Worm (Caenorhabditis elegans): ENCODE data around the gene gck-1.

DNA sequence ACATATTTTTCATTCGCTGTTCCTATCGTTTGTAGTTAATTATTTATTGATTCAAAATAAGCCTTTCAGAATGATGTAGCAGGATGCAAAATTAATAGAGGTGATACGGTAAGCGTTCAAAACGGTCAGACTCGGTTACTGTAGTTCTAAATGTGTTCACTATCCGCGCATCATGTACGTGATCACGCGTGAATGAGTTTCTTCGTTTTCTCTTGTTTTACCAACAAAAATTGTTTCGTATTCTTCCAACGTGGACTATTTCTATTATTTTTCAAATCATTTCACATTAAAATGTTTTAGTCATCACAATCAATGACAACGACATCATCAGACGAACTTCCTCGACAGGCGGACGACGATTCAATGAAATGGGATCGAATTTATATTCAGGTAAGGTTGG, at the start of gene gck-1:
- no peak for TF ChIP-seq ZK546.5 (tag; optimal IDR thresholded peaks at IDR 0.05)
- TF ChIP-seq skn-1 (tag; optimal IDR thresholded peaks at IDR 0.05), result no peak
- no peak for TF ChIP-seq lin-39 (tag; optimal IDR thresholded peaks at IDR 0.05)
- no peak for TF ChIP-seq snpc-4 (tag; optimal IDR thresholded peaks at IDR 0.05)
